Fruit fly (Drosophila melanogaster) whole organism, embryonic: ENCODE measurements around the gene Jon99Ciii.

Source experiments
- Abd-B ChIP-seq: fragments of 200-800 bp; sonication (Bioruptor generic); optimal IDR thresholded peaks from 2 replicates; lab custom pipeline; 2018; ENCODE audit warnings: missing biosample characterization, mild to moderate bottlenecking, missing genetic modification characterization, moderate library complexity
- Antp ChIP-seq: fragments of 200-800 bp; sonication (Bioruptor generic); optimal IDR thresholded peaks from 3 replicates; lab custom pipeline; 2016; ENCODE audit warnings: missing biosample characterization, missing genetic modification characterization
- B-H1 ChIP-seq: fragments of 200-800 bp; sonication (Bioruptor generic); IDR thresholded peaks from 3 replicates; pipeline ENCODE4 v1.3.6; 2022; ENCODE audit warnings: missing biosample characterization, missing genetic modification characterization
- Bdp1 ChIP-seq: fragments of 200-800 bp; sonication (Bioruptor generic); optimal IDR thresholded peaks from 3 replicates; lab custom pipeline; 2016; ENCODE audit warnings: missing biosample characterization, missing genetic modification characterization
- CG13424 ChIP-seq: fragments of 200-800 bp; sonication (Bioruptor generic); optimal IDR thresholded peaks from 2 replicates; lab custom pipeline; 2019; ENCODE audit warnings: missing biosample characterization, mild to moderate bottlenecking, missing genetic modification characterization, moderate library complexity
- CG13624 ChIP-seq: fragments of 200-800 bp; sonication (Bioruptor generic); optimal IDR thresholded peaks from 2 replicates; lab custom pipeline; 2016; ENCODE audit warnings: missing biosample characterization, missing genetic modification characterization
- CG15269 ChIP-seq: fragments of 200-800 bp; sonication (Bioruptor generic); optimal IDR thresholded peaks from 2 replicates; lab custom pipeline; 2018; ENCODE audit warnings: missing biosample characterization, mild to moderate bottlenecking, missing genetic modification characterization, moderate library complexity
- CG1603 ChIP-seq: fragments of 200-800 bp; sonication (Bioruptor generic); optimal IDR thresholded peaks from 2 replicates; lab custom pipeline; 2019; ENCODE audit warnings: missing biosample characterization, mild to moderate bottlenecking, missing genetic modification characterization, moderate library complexity
- CG16813 ChIP-seq: fragments of 200-800 bp; sonication (Bioruptor generic); IDR thresholded peaks from 3 replicates; pipeline ENCODE4 v1.3.6; 2022; ENCODE audit warnings: missing biosample characterization, missing genetic modification characterization; ENCODE audit not compliant: partially characterized antibody
- CG17802 ChIP-seq: fragments of 200-800 bp; sonication (Bioruptor generic); optimal IDR thresholded peaks from 2 replicates; lab custom pipeline; 2018; ENCODE audit warnings: missing biosample characterization, mild to moderate bottlenecking, missing genetic modification characterization, moderate library complexity
- CG18262 ChIP-seq: fragments of 200-800 bp; optimal IDR thresholded peaks from 3 replicates; lab custom pipeline; 2019; ENCODE audit warnings: missing biosample characterization, mild to moderate bottlenecking, missing genetic modification characterization, moderate library complexity
- CG33213 ChIP-seq: fragments of 200-800 bp; sonication (Bioruptor generic); optimal IDR thresholded peaks from 3 replicates; lab custom pipeline; 2016; ENCODE audit warnings: missing biosample characterization, missing genetic modification characterization
- CG4360 ChIP-seq: fragments of 200-800 bp; sonication (Bioruptor generic); IDR thresholded peaks from 2 replicates; pipeline ENCODE4 v1.3.6; 2022; ENCODE audit warnings: missing biosample characterization, missing genetic modification characterization
- CG4707 ChIP-seq: fragments of 200-800 bp; sonication (Bioruptor generic); optimal IDR thresholded peaks from 2 replicates; lab custom pipeline; 2018; ENCODE audit warnings: missing biosample characterization, mild to moderate bottlenecking, missing genetic modification characterization, moderate library complexity
- CG4820 ChIP-seq: fragments of 200-800 bp; sonication (Bioruptor generic); optimal IDR thresholded peaks from 3 replicates; lab custom pipeline; 2016; ENCODE audit warnings: missing biosample characterization, missing genetic modification characterization
- CG6683 ChIP-seq: fragments of 200-800 bp; sonication (Bioruptor generic); optimal IDR thresholded peaks from 2 replicates; lab custom pipeline; 2017; ENCODE audit warnings: missing biosample characterization, mild to moderate bottlenecking, missing genetic modification characterization, missing genetic modification reagents
- CG6689 ChIP-seq: fragments of 200-800 bp; sonication (Bioruptor generic); IDR thresholded peaks from 2 replicates; pipeline ENCODE4 v1.3.6; 2022; ENCODE audit warnings: missing biosample characterization, missing genetic modification characterization
- CG7556 ChIP-seq: fragments of 200-800 bp; sonication (Bioruptor generic); optimal IDR thresholded peaks from 2 replicates; lab custom pipeline; 2017; ENCODE audit warnings: missing biosample characterization, mild to moderate bottlenecking, missing genetic modification characterization
- CG8944 ChIP-seq: fragments of 200-800 bp; sonication (Bioruptor generic); optimal IDR thresholded peaks from 3 replicates; lab custom pipeline; 2016; ENCODE audit warnings: missing biosample characterization, missing genetic modification characterization
- CHES-1-like ChIP-seq: fragments of 200-800 bp; sonication (Bioruptor generic); optimal IDR thresholded peaks from 2 replicates; lab custom pipeline; 2016; ENCODE audit warnings: missing biosample characterization, missing genetic modification characterization
- CkIIα-i1 ChIP-seq: fragments of 200-800 bp; sonication (Bioruptor generic); IDR thresholded peaks from 2 replicates; pipeline ENCODE4 v1.3.6; 2022; ENCODE audit warnings: missing biosample characterization, missing genetic modification characterization
- Deaf1 ChIP-seq: fragments of 200-800 bp; optimal IDR thresholded peaks from 3 replicates; lab custom pipeline; 2019; ENCODE audit warnings: missing biosample characterization, mild to moderate bottlenecking, missing genetic modification characterization, moderate library complexity
- Dip3 ChIP-seq: fragments of 200-800 bp; sonication (Bioruptor generic); optimal IDR thresholded peaks from 3 replicates; lab custom pipeline; 2016; ENCODE audit warnings: missing biosample characterization, missing genetic modification characterization
- Drgx ChIP-seq: fragments of 200-800 bp; sonication (Bioruptor generic); IDR thresholded peaks from 2 replicates; pipeline ENCODE4 v1.3.6; 2022; ENCODE audit warnings: missing biosample characterization, missing genetic modification characterization
- Fer3 ChIP-seq: fragments of 200-800 bp; sonication (Bioruptor generic); optimal IDR thresholded peaks from 2 replicates; lab custom pipeline; 2018; ENCODE audit warnings: missing biosample characterization, mild to moderate bottlenecking, missing genetic modification characterization, moderate library complexity
- Gug ChIP-seq: fragments of 200-800 bp; sonication (Bioruptor generic); IDR thresholded peaks from 4 replicates; pipeline ENCODE4 v1.3.6; 2022; ENCODE audit warnings: missing biosample characterization, missing genetic modification characterization
- H15 ChIP-seq: fragments of 200-800 bp; sonication (Bioruptor generic); IDR thresholded peaks from 3 replicates; pipeline ENCODE4 v1.3.6; 2022; ENCODE audit warnings: missing biosample characterization, missing genetic modification characterization
- HLH3B ChIP-seq: fragments of 200-800 bp; sonication (Bioruptor generic); IDR thresholded peaks from 2 replicates; pipeline ENCODE4 v1.3.6; 2022; ENCODE audit warnings: missing biosample characterization, missing genetic modification characterization
- HLH54F ChIP-seq: fragments of 200-800 bp; sonication (Bioruptor generic); optimal IDR thresholded peaks from 3 replicates; lab custom pipeline; 2016; ENCODE audit warnings: missing biosample characterization, missing genetic modification characterization
- Hmr ChIP-seq: fragments of 200-800 bp; sonication (Bioruptor generic); optimal IDR thresholded peaks from 3 replicates; lab custom pipeline; 2017; ENCODE audit warnings: mild to moderate bottlenecking, missing biosample characterization, missing genetic modification reagents, missing genetic modification characterization
- Mrtf ChIP-seq: fragments of 200-800 bp; sonication (Bioruptor generic); IDR thresholded peaks from 3 replicates; pipeline ENCODE4 v1.3.6; 2022; ENCODE audit warnings: missing biosample characterization, missing genetic modification characterization
- Neu2 ChIP-seq: fragments of 200-800 bp; sonication (Bioruptor generic); optimal IDR thresholded peaks from 3 replicates; lab custom pipeline; 2016; ENCODE audit warnings: missing biosample characterization, missing genetic modification characterization, borderline replicate concordance
- Optix ChIP-seq: fragments of 200-800 bp; sonication (Bioruptor generic); IDR thresholded peaks from 3 replicates; pipeline ENCODE4 v1.3.6; 2022; ENCODE audit warnings: missing biosample characterization, missing genetic modification characterization
- Sin3A ChIP-seq: fragments of >200 bp; optimal IDR thresholded peaks from 2 replicates; lab custom pipeline; 2018
- Sry-δ ChIP-seq: fragments of 200-800 bp; sonication (Bioruptor generic); optimal IDR thresholded peaks from 2 replicates; lab custom pipeline; 2016; ENCODE audit warnings: missing biosample characterization, missing genetic modification characterization
- Xrp1 ChIP-seq: fragments of 200-800 bp; sonication (Bioruptor generic); IDR thresholded peaks from 2 replicates; pipeline ENCODE4 v1.3.6; 2022; ENCODE audit warnings: missing biosample characterization, missing genetic modification characterization
- cg ChIP-seq: fragments of 200-800 bp; sonication (Bioruptor generic); optimal IDR thresholded peaks from 3 replicates; lab custom pipeline; 2019; ENCODE audit warnings: missing biosample characterization, mild to moderate bottlenecking, missing genetic modification characterization, moderate library complexity
- chinmo ChIP-seq: fragments of 200-800 bp; sonication (Bioruptor generic); IDR thresholded peaks from 4 replicates; pipeline ENCODE4 v1.3.6; 2022; ENCODE audit warnings: missing biosample characterization, missing genetic modification characterization; ENCODE audit not compliant: partially characterized antibody
- ci ChIP-seq: fragments of 200-800 bp; sonication (Bioruptor generic); IDR thresholded peaks from 3 replicates; pipeline ENCODE4 v1.3.6; 2022; ENCODE audit warnings: missing biosample characterization, missing genetic modification characterization
- crol ChIP-seq: fragments of 200-800 bp; sonication (Bioruptor generic); IDR thresholded peaks from 2 replicates; pipeline ENCODE4 v1.3.6; 2022; ENCODE audit warnings: missing biosample characterization, missing genetic modification characterization
- da ChIP-seq: fragments of 200-800 bp; sonication (Bioruptor generic); optimal IDR thresholded peaks from 2 replicates; lab custom pipeline; 2016; ENCODE audit warnings: missing biosample characterization, missing genetic modification characterization
- dysf ChIP-seq: fragments of 200-800 bp; sonication (Bioruptor generic); IDR thresholded peaks from 3 replicates; pipeline ENCODE4 v1.3.6; 2022; ENCODE audit warnings: missing biosample characterization, missing genetic modification characterization
- ems ChIP-seq: fragments of 200-800 bp; sonication (Bioruptor generic); optimal IDR thresholded peaks from 3 replicates; lab custom pipeline; 2016; ENCODE audit warnings: missing biosample characterization, missing genetic modification characterization
- gce ChIP-seq: fragments of 200-800 bp; sonication (Bioruptor generic); IDR thresholded peaks from 3 replicates; pipeline ENCODE4 v1.3.6; 2022; ENCODE audit warnings: missing biosample characterization, missing genetic modification characterization
- gsb ChIP-seq: fragments of 200-800 bp; sonication (Bioruptor generic); IDR thresholded peaks from 2 replicates; pipeline ENCODE4 v1.3.6; 2022; ENCODE audit warnings: missing biosample characterization, missing genetic modification characterization
- ind ChIP-seq: fragments of 200-800 bp; sonication (Bioruptor generic); optimal IDR thresholded peaks from 3 replicates; lab custom pipeline; 2016; ENCODE audit warnings: missing biosample characterization, missing genetic modification characterization
- nmo ChIP-seq: fragments of 200-800 bp; sonication (Bioruptor generic); optimal IDR thresholded peaks from 2 replicates; lab custom pipeline; 2018; ENCODE audit warnings: missing biosample characterization, mild to moderate bottlenecking, missing genetic modification characterization, moderate library complexity
- peb ChIP-seq: fragments of 200-800 bp; sonication (Bioruptor generic); IDR thresholded peaks from 2 replicates; pipeline ENCODE4 v1.3.6; 2022; ENCODE audit warnings: missing biosample characterization, missing genetic modification characterization
- pfk ChIP-seq: fragments of 200-800 bp; sonication (Bioruptor generic); optimal IDR thresholded peaks from 2 replicates; lab custom pipeline; 2018; ENCODE audit warnings: missing biosample characterization, mild to moderate bottlenecking, missing genetic modification characterization, moderate library complexity
- pnt ChIP-seq: fragments of 200-800 bp; sonication (Bioruptor generic); optimal IDR thresholded peaks from 3 replicates; lab custom pipeline; 2016; ENCODE audit warnings: missing biosample characterization, missing genetic modification characterization
- tll ChIP-seq, 2 experiments: fragments of 200-800 bp in 1 of 2; fragments of >200 bp in 1 of 2; sonication (Bioruptor generic) in 1 of 2; optimal IDR thresholded peaks; 2 replicates each; lab custom pipeline; 2017 to 2019; ENCODE audit warnings: missing biosample characterization in 2 of 2, missing genetic modification characterization in 2 of 2, mild to moderate bottlenecking in 1 of 2, moderate library complexity in 1 of 2
- wdn ChIP-seq: fragments of 200-800 bp; sonication (Bioruptor generic); IDR thresholded peaks from 2 replicates; pipeline ENCODE4 v1.3.6; 2022; ENCODE audit warnings: missing biosample characterization, missing genetic modification characterization

The Jon99Ciii gene

DNA sequence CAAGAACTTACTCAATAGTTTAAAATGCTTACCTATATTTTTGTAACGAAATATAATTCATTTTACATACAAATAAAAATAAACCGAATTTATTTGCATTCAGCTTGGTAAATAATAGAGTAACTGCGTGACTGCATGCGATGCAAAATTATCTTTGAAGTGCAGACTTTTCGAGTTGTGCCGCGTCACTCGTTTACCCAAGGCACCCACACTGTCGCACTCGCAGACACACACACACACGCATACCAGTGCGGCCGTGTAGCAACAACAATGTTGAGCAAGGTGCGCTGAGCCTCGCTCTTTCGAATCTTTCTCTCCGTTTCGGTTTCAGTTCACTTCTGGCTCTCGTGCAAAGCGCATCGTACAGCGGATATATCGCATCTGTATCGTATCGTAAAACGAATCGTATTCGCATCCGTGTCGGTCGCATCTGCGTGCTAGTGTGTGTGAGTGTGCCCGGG, 45.3 kb upstream of the Jon99Ciii start, which contains the start of gene CG31038 (continued):
- TF ChIP-seq CG1603 (tag; lab: Kevin White, UChicago): peak; percentile 14
- peak; percentile 83 for TF ChIP-seq CG4360
- TF ChIP-seq B-H1: no peak; the same call in 2 of the 3 replicates
- peak; percentile 93; the same call in 3 of the 4 replicates for TF ChIP-seq chinmo
- peak; percentile 37; the same call in 1 of the 3 replicates for TF ChIP-seq CG16813 (GFP tag; lab: Robert Waterston, UW)
- no peak for TF ChIP-seq H15
- TF ChIP-seq Mrtf (GFP tag; lab: Robert Waterston, UW): no peak
- no peak for TF ChIP-seq Hmr (GFP tag; lab: Kevin White, UChicago)
- TF ChIP-seq Gug (GFP tag; lab: Robert Waterston, UW): no peak
- TF ChIP-seq CG33213: no peak
- peak; percentile 3 for TF ChIP-seq CG15269 (tag; lab: Kevin White, UChicago)
- TF ChIP-seq CHES-1-like (GFP tag; lab: Kevin White, UChicago): no peak
- no peak for TF ChIP-seq Sin3A (lab: Kevin White, UChicago)
- peak; percentile 23 for TF ChIP-seq nmo
- no peak for TF ChIP-seq pfk (GFP tag; lab: Kevin White, UChicago)
- TF ChIP-seq Sry-δ (GFP tag; lab: Kevin White, UChicago): no peak
- TF ChIP-seq Fer3 (tag; lab: Kevin White, UChicago): no peak
- TF ChIP-seq CG4707 (GFP tag; lab: Kevin White, UChicago): no peak
- TF ChIP-seq CG4820: no peak
- no peak for TF ChIP-seq dysf (GFP tag; lab: Robert Waterston, UW)
- 0 out of 3 replicates have a peak, but pooled peaks have one; percentile 26 for TF ChIP-seq Optix (GFP tag; lab: Robert Waterston, UW)
- no peak for TF ChIP-seq CG8944
- TF ChIP-seq Drgx: peak; percentile 34; the same call in 1 of the 2 replicates
- no peak for TF ChIP-seq HLH3B
- TF ChIP-seq Antp (GFP tag; lab: Kevin White, UChicago): no peak
- TF ChIP-seq CG13424 (tag; lab: Kevin White, UChicago): no peak
- no peak for TF ChIP-seq crol (GFP tag; lab: Robert Waterston, UW)
- TF ChIP-seq ems (GFP tag; lab: Kevin White, UChicago): no peak
- TF ChIP-seq peb: no peak
- peak; percentile 25; the same call in 1 of the 2 replicates for TF ChIP-seq CG6689 (GFP tag; lab: Robert Waterston, UW)
- TF ChIP-seq ci: peak; percentile 84; the same call in 2 of the 3 replicates
- peak; percentile 37 for TF ChIP-seq CG18262 (tag; lab: Kevin White, UChicago)
- TF ChIP-seq wdn (GFP tag; lab: Robert Waterston, UW): no peak
- TF ChIP-seq Dip3 (GFP tag; lab: Kevin White, UChicago): no peak
- no peak for TF ChIP-seq HLH54F
- TF ChIP-seq Abd-B (GFP tag; lab: Kevin White, UChicago): no peak
- TF ChIP-seq Deaf1 (tag; lab: Kevin White, UChicago): peak; percentile 78
- no peak for TF ChIP-seq Bdp1
- no peak for TF ChIP-seq CG13624
- TF ChIP-seq CG7556 (GFP tag; lab: Kevin White, UChicago): no peak
- no peak for TF ChIP-seq Neu2 (GFP tag; lab: Kevin White, UChicago)
- TF ChIP-seq pnt: no peak
- no peak for TF ChIP-seq CkIIα-i1 (GFP tag; lab: Robert Waterston, UW)
- peak; percentile 97 for TF ChIP-seq cg (GFP tag; lab: Kevin White, UChicago)
- peak; percentile 28; the same call in 1 of the 2 replicates for TF ChIP-seq Xrp1 (GFP tag; lab: Robert Waterston, UW)
- peak in 1 of 2 experiments; percentile 25 for TF ChIP-seq tll (GFP tag; optimal IDR thresholded peaks at IDR 0.05; lab: Kevin White, UChicago)
- TF ChIP-seq CG6683 (GFP tag; lab: Kevin White, UChicago): no peak
- no peak for TF ChIP-seq da (GFP tag; lab: Kevin White, UChicago)
- no peak for TF ChIP-seq gsb (GFP tag; lab: Robert Waterston, UW)
- no peak; the same call in 2 of the 3 replicates for TF ChIP-seq gce (GFP tag; lab: Robert Waterston, UW)
- no peak for TF ChIP-seq ind
- no peak for TF ChIP-seq CG17802 (tag; lab: Kevin White, UChicago)
